Worm (Caenorhabditis elegans) whole organism, early embryonic: ENCODE data around the gene aps-2.

Experiments
- F13C5.2 ChIP-seq: sonication (generic microtip); optimal IDR thresholded peaks from 2 replicates; lab custom pipeline; 2017; ENCODE audit warnings: mild to moderate bottlenecking, missing genetic modification characterization, inconsistent platforms, missing compliant biosample characterization
- ama-1 ChIP-seq: fragments of 150-350 bp; optimal IDR thresholded peaks from 2 replicates; lab custom pipeline; 2014
- flt-1 ChIP-seq: fragments of 200-800 bp; sonication (Bioruptor generic); IDR thresholded peaks from 2 replicates; pipeline ENCODE4 v1.3.6; 2022; ENCODE audit warnings: missing genetic modification characterization, missing compliant biosample characterization
- hmg-4 ChIP-seq: fragments of 200-800 bp; sonication (Bioruptor generic); optimal IDR thresholded peaks from 2 replicates; lab custom pipeline; 2018; ENCODE audit warnings: mild to moderate bottlenecking, missing genetic modification characterization, missing compliant biosample characterization
- scrt-1 ChIP-seq: fragments of 200-800 bp; sonication (Bioruptor generic); IDR thresholded peaks from 2 replicates; pipeline ENCODE4 v1.3.6; 2022; ENCODE audit warnings: missing genetic modification characterization, missing compliant biosample characterization

DNA sequence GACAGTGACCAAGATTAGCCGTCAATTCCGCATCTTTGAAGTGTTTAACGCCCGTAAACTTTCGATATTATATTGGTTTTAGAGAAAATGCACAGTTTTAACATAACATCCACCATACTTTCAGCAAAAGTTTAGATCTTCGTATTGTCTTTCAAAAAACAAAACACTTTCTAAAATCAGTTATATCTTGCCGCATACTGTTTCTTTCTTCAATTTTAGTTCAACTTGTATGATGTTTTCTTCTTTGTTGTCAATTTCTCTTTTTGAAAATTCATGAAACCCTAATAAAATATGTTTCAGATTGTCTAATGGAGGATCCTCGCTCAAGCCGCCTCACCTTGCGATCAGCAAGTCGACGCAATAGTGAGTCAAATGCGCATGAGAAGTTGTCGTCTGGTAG lies 4.3 kb upstream of the aps-2 start, which contains the start of gene F02E8.4:
- no peak for TF ChIP-seq hmg-4 (GFP tag; lab: Kevin White, UChicago)
- TF ChIP-seq ama-1 (lab: Kevin White, UChicago), result no peak
- TF ChIP-seq flt-1 (GFP tag; lab: Robert Waterston, UW), result no peak
- TF ChIP-seq scrt-1 (GFP tag; lab: Robert Waterston, UW), result no peak
- TF ChIP-seq F13C5.2 (tag; lab: Kevin White, UChicago), result no peak
